Worm (Caenorhabditis elegans) whole organism, L1 larva: ENCODE measurements around the gene clc-3.

Source experiments
- C04F5.9 ChIP-seq: sonication (generic microtip); optimal IDR thresholded peaks from 2 replicates; lab custom pipeline; 2016; ENCODE audit warnings: missing genetic modification characterization, missing compliant biosample characterization
- C16A3.4 ChIP-seq: fragments of 150-350 bp; optimal IDR thresholded peaks from 2 replicates; lab custom pipeline; 2014; ENCODE audit warnings: missing biosample characterization, missing genetic modification characterization
- egl-27 ChIP-seq, 2 experiments: fragments of 150-350 bp in 1 of 2; sonication (generic microtip); optimal IDR thresholded peaks; 3 replicates each; lab custom pipeline; 2017 to 2018; ENCODE audit warnings: missing biosample characterization in 2 of 2, missing genetic modification characterization in 2 of 2, missing genetic modification reagents in 2 of 2
- elt-2 ChIP-seq: sonication (generic microtip); optimal IDR thresholded peaks from 2 replicates; lab custom pipeline; 2016; ENCODE audit warnings: missing genetic modification characterization, mild to moderate bottlenecking, inconsistent platforms, missing compliant biosample characterization, missing genetic modification reagents
- fos-1 ChIP-seq: fragments of 150-350 bp; optimal IDR thresholded peaks from 2 replicates; lab custom pipeline; 2014; ENCODE audit warnings: missing biosample characterization, missing genetic modification characterization
- lin-35 ChIP-seq, 2 experiments: fragments of 150-350 bp; optimal IDR thresholded peaks; 2 replicates each; lab custom pipeline; 2014; ENCODE audit warnings: missing biosample characterization in 2 of 2, missing genetic modification characterization in 2 of 2, missing genetic modification reagents in 2 of 2
- nhr-84 ChIP-seq: sonication (generic microtip); optimal IDR thresholded peaks from 2 replicates; lab custom pipeline; 2017; ENCODE audit warnings: missing biosample characterization, missing genetic modification characterization
- ztf-11 ChIP-seq, 2 experiments: sonication (generic microtip); optimal IDR thresholded peaks; 2 replicates each; lab custom pipeline; 2016 to 2017; ENCODE audit warnings: missing genetic modification characterization in 2 of 2, missing biosample characterization in 1 of 2, missing compliant biosample characterization in 1 of 2

- TF ChIP-seq nhr-84 = no peak
- no peak for TF ChIP-seq egl-27 (tag; optimal IDR thresholded peaks at IDR 0.05; lab: Kevin White, UChicago)
- no peak for TF ChIP-seq elt-2 (tag; lab: Kevin White, UChicago)
- TF ChIP-seq lin-35 (GFP tag; optimal IDR thresholded peaks at IDR 0.05; lab: Kevin White, UChicago) = no peak
- TF ChIP-seq C16A3.4 (tag; lab: Kevin White, UChicago) = no peak
- no peak for TF ChIP-seq ztf-11 (tag; optimal IDR thresholded peaks at IDR 0.05; lab: Kevin White, UChicago)
- no peak for TF ChIP-seq fos-1 (tag; lab: Kevin White, UChicago)
- no peak for TF ChIP-seq C04F5.9 (tag; lab: Kevin White, UChicago)
Observed at ce11 chrX:3419084-3419483, 44.5 kb upstream of the clc-3 start, which contains the start of gene C04F6.7.
